Worm (Caenorhabditis elegans) whole organism, L3 larva: ENCODE results near the gene R10E11.9.

Experiments used
- ama-1 ChIP-seq: fragments of 150-350 bp; optimal IDR thresholded peaks from 2 replicates; lab custom pipeline; 2018
- egl-27 ChIP-seq: sonication (generic microtip); optimal IDR thresholded peaks from 4 replicates; lab custom pipeline; 2017; ENCODE audit warnings: missing biosample characterization, missing genetic modification reagents, missing genetic modification characterization
- elt-1 ChIP-seq: fragments of 150-350 bp; optimal IDR thresholded peaks from 2 replicates; lab custom pipeline; 2014; ENCODE audit warnings: missing biosample characterization, missing genetic modification characterization
- mdl-1 ChIP-seq: fragments of 150-350 bp; optimal IDR thresholded peaks from 2 replicates; lab custom pipeline; 2014; ENCODE audit warnings: missing biosample characterization, missing genetic modification characterization
- nhr-12 ChIP-seq: fragments of 150-350 bp; optimal IDR thresholded peaks from 2 replicates; lab custom pipeline; 2014; ENCODE audit warnings: missing biosample characterization, missing genetic modification characterization
- nhr-237 ChIP-seq: fragments of 150-350 bp; optimal IDR thresholded peaks from 2 replicates; lab custom pipeline; 2014; ENCODE audit warnings: missing biosample characterization, missing genetic modification characterization
- nhr-25 ChIP-seq: sonication (generic microtip); optimal IDR thresholded peaks from 2 replicates; lab custom pipeline; 2017; ENCODE audit warnings: missing biosample characterization, missing genetic modification characterization
- skn-1 ChIP-seq: fragments of 150-350 bp; optimal IDR thresholded peaks from 2 replicates; lab custom pipeline; 2014; ENCODE audit warnings: missing biosample characterization, missing genetic modification characterization
- snpc-4 ChIP-seq: fragments of 150-350 bp; optimal IDR thresholded peaks from 2 replicates; lab custom pipeline; 2014; ENCODE audit warnings: missing biosample characterization, missing genetic modification characterization
- unc-62 ChIP-seq: fragments of 150-350 bp; sonication (generic microtip); optimal IDR thresholded peaks from 4 replicates; lab custom pipeline; 2014; ENCODE audit warnings: missing biosample characterization, missing genetic modification reagents, missing genetic modification characterization
- zag-1 ChIP-seq: fragments of 150-350 bp; optimal IDR thresholded peaks from 2 replicates; lab custom pipeline; 2014; ENCODE audit warnings: missing biosample characterization, missing genetic modification characterization

DNA sequence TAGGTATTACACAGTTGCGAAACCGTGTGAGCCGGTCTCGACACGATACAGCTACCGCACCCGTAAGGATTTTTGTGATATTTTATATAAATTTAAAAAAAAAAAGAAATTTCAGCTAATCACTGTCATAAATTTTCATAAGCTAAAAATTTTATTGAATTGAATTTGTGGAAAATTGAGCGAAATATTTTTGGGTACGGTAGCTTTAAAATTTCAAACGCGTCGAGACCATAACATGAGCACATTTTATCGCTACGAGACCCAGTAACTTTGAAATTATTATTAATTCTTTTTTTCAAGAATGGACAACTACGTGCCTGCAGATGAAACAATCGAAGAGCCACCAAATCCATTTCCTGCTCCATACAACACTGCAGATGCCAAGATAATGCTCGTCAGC is 19.7 kb upstream of the R10E11.9 start, which contains the start of gene ZK632.14:
- TF ChIP-seq zag-1 (tag; lab: Kevin White, UChicago), result no peak
- TF ChIP-seq nhr-25 (tag; lab: Kevin White, UChicago), result no peak
- no peak for TF ChIP-seq elt-1 (tag; lab: Kevin White, UChicago)
- TF ChIP-seq snpc-4 (tag; lab: Kevin White, UChicago), result no peak
- no peak for TF ChIP-seq nhr-237 (tag; lab: Kevin White, UChicago)
- TF ChIP-seq nhr-12 (tag; lab: Kevin White, UChicago), result no peak
- no peak for TF ChIP-seq skn-1 (tag; lab: Kevin White, UChicago)
- no peak for TF ChIP-seq ama-1 (lab: Kevin White, UChicago)
- no peak for TF ChIP-seq egl-27
- TF ChIP-seq mdl-1 (tag; lab: Kevin White, UChicago), result no peak
- TF ChIP-seq unc-62, result no peak
